Worm (Caenorhabditis elegans) whole organism, midembryonic: ENCODE measurements around the gene degt-1.

ENCODE experiments used
- T22C8.4 ChIP-seq: fragments of 200-800 bp; sonication (Bioruptor generic); IDR thresholded peaks from 2 replicates; pipeline ENCODE4 v1.3.6; 2022; ENCODE audit warnings: missing genetic modification characterization, missing compliant biosample characterization
- cog-1 ChIP-seq: sonication (generic microtip); optimal IDR thresholded peaks from 2 replicates; lab custom pipeline; 2016; ENCODE audit warnings: missing genetic modification characterization, missing compliant biosample characterization
- klf-2 ChIP-seq: fragments of 200-800 bp; sonication (Bioruptor generic); conservative IDR thresholded peaks from 2 replicates; pipeline ENCODE4 v1.3.6; 2022; ENCODE audit warnings: missing genetic modification reagents, missing genetic modification characterization, missing compliant biosample characterization
- ref-1 ChIP-seq: fragments of 200-800 bp; sonication (Bioruptor generic); conservative IDR thresholded peaks from 2 replicates; pipeline ENCODE4 v1.3.6; 2022; ENCODE audit warnings: missing genetic modification reagents, missing genetic modification characterization, missing compliant biosample characterization
- ztf-23 ChIP-seq: fragments of 200-800 bp; sonication (Bioruptor generic); IDR thresholded peaks from 2 replicates; pipeline ENCODE4 v1.3.6; 2022; ENCODE audit warnings: missing genetic modification reagents, missing genetic modification characterization, missing compliant biosample characterization
- ztf-29 ChIP-seq: fragments of 200-800 bp; sonication (Bioruptor generic); IDR thresholded peaks from 2 replicates; pipeline ENCODE4 v1.3.6; 2022; ENCODE audit warnings: missing genetic modification reagents, missing genetic modification characterization, missing compliant biosample characterization

- TF ChIP-seq klf-2: no peak
- TF ChIP-seq ztf-23: no peak
- no peak for TF ChIP-seq ref-1 (GFP tag; lab: Robert Waterston, UW)
- TF ChIP-seq T22C8.4 (GFP tag; lab: Robert Waterston, UW): no peak
- TF ChIP-seq cog-1 (tag; lab: Kevin White, UChicago): no peak
- TF ChIP-seq ztf-29 (GFP tag; lab: Robert Waterston, UW): no peak
Measured at ce11 chrV:10532725-10533124, 7.4 kb upstream of the degt-1 start, which contains the start of gene txt-10.
